Fruit fly (Drosophila melanogaster) whole organism, embryonic: ENCODE results near the gene TotB.

Experiments used
- ATbp ChIP-seq: fragments of 200-800 bp; sonication (Bioruptor generic); optimal IDR thresholded peaks from 2 replicates; lab custom pipeline; 2017; ENCODE audit warnings: missing biosample characterization, mild to moderate bottlenecking, missing genetic modification characterization, missing genetic modification reagents
- Atf3 ChIP-seq: fragments of 200-800 bp; sonication (Bioruptor generic); optimal IDR thresholded peaks from 3 replicates; lab custom pipeline; 2016; ENCODE audit warnings: missing biosample characterization, missing genetic modification characterization
- CG10147 ChIP-seq: fragments of 200-800 bp; sonication (Bioruptor generic); optimal IDR thresholded peaks from 2 replicates; lab custom pipeline; 2019; ENCODE audit warnings: missing biosample characterization, mild to moderate bottlenecking, missing genetic modification characterization, moderate library complexity
- CG10431 ChIP-seq: fragments of 200-800 bp; sonication (Bioruptor generic); optimal IDR thresholded peaks from 3 replicates; lab custom pipeline; 2018; ENCODE audit warnings: missing biosample characterization, mild to moderate bottlenecking, missing genetic modification characterization
- CG10654 ChIP-seq: fragments of 200-800 bp; sonication (Bioruptor generic); optimal IDR thresholded peaks from 2 replicates; lab custom pipeline; 2016; ENCODE audit warnings: missing biosample characterization, missing genetic modification characterization
- CG11560 ChIP-seq: fragments of 200-800 bp; sonication (Bioruptor generic); IDR thresholded peaks from 3 replicates; pipeline ENCODE4 v1.3.6; 2022; ENCODE audit warnings: missing biosample characterization, missing genetic modification characterization
- CG15479 ChIP-seq: fragments of 200-800 bp; sonication (Bioruptor generic); optimal IDR thresholded peaks from 3 replicates; lab custom pipeline; 2019; ENCODE audit warnings: missing biosample characterization, mild to moderate bottlenecking, missing genetic modification characterization, moderate library complexity
- CG1603 ChIP-seq: fragments of 200-800 bp; sonication (Bioruptor generic); optimal IDR thresholded peaks from 2 replicates; lab custom pipeline; 2019; ENCODE audit warnings: missing biosample characterization, mild to moderate bottlenecking, missing genetic modification characterization, moderate library complexity
- CG16815 ChIP-seq: fragments of 200-800 bp; sonication (Bioruptor generic); optimal IDR thresholded peaks from 3 replicates; lab custom pipeline; 2017; ENCODE audit warnings: missing biosample characterization, mild to moderate bottlenecking, missing genetic modification characterization
- CG18262 ChIP-seq: fragments of 200-800 bp; optimal IDR thresholded peaks from 3 replicates; lab custom pipeline; 2019; ENCODE audit warnings: missing biosample characterization, mild to moderate bottlenecking, missing genetic modification characterization, moderate library complexity
- CG18599 ChIP-seq: fragments of 200-800 bp; sonication (Bioruptor generic); optimal IDR thresholded peaks from 3 replicates; lab custom pipeline; 2017; ENCODE audit warnings: missing biosample characterization, missing genetic modification characterization, mild to moderate bottlenecking, moderate library complexity, missing genetic modification reagents
- CG2202 ChIP-seq: fragments of 200-800 bp; sonication (Bioruptor generic); optimal IDR thresholded peaks from 2 replicates; lab custom pipeline; 2018; ENCODE audit warnings: missing biosample characterization, mild to moderate bottlenecking, missing genetic modification characterization
- CG2678 ChIP-seq: fragments of 200-800 bp; sonication (Bioruptor generic); optimal IDR thresholded peaks from 3 replicates; lab custom pipeline; 2019; ENCODE audit warnings: missing biosample characterization, mild to moderate bottlenecking, missing genetic modification characterization, moderate library complexity
- CG2875 ChIP-seq: fragments of 200-800 bp; sonication (Bioruptor generic); optimal IDR thresholded peaks from 2 replicates; lab custom pipeline; 2017; ENCODE audit warnings: missing biosample characterization, mild to moderate bottlenecking, missing genetic modification characterization, missing genetic modification reagents
- CG30020 ChIP-seq: fragments of 200-800 bp; optimal IDR thresholded peaks from 2 replicates; lab custom pipeline; 2019; ENCODE audit warnings: missing biosample characterization, mild to moderate bottlenecking, missing genetic modification characterization, moderate library complexity
- CG32772 ChIP-seq: fragments of 200-800 bp; sonication (Bioruptor generic); IDR thresholded peaks from 2 replicates; pipeline ENCODE4 v1.3.6; 2022; ENCODE audit warnings: missing biosample characterization, missing genetic modification characterization
- CG3407 ChIP-seq: fragments of 200-800 bp; sonication (Bioruptor generic); optimal IDR thresholded peaks from 2 replicates; lab custom pipeline; 2018; ENCODE audit warnings: missing biosample characterization, mild to moderate bottlenecking, missing genetic modification characterization
- CG4360 ChIP-seq: fragments of 200-800 bp; sonication (Bioruptor generic); IDR thresholded peaks from 2 replicates; pipeline ENCODE4 v1.3.6; 2022; ENCODE audit warnings: missing biosample characterization, missing genetic modification characterization
- CG5953 ChIP-seq: fragments of 200-800 bp; sonication (Bioruptor generic); IDR thresholded peaks from 2 replicates; pipeline ENCODE4 v1.3.6; 2022; ENCODE audit warnings: missing biosample characterization, missing genetic modification characterization
- CG8478 ChIP-seq: fragments of >200 bp; optimal IDR thresholded peaks from 2 replicates; lab custom pipeline; 2018
- CG9817 ChIP-seq: fragments of 200-800 bp; sonication (Bioruptor generic); optimal IDR thresholded peaks from 2 replicates; lab custom pipeline; 2018; ENCODE audit warnings: missing biosample characterization, mild to moderate bottlenecking, missing genetic modification characterization, moderate library complexity
- Dll ChIP-seq: fragments of 200-800 bp; sonication (Bioruptor generic); IDR thresholded peaks from 4 replicates; pipeline ENCODE4 v1.3.6; 2022; ENCODE audit warnings: missing biosample characterization, missing genetic modification characterization; ENCODE audit not compliant: partially characterized antibody
- Eip74EF ChIP-seq, 2 experiments: fragments of 200-800 bp in 1 of 2; fragments of >200 bp in 1 of 2; sonication (Bioruptor generic) in 1 of 2; optimal IDR thresholded peaks; 2 replicates each; lab custom pipeline; 2017 to 2019; ENCODE audit warnings: missing biosample characterization in 2 of 2, missing genetic modification characterization in 2 of 2, mild to moderate bottlenecking in 1 of 2, moderate library complexity in 1 of 2
- Fer3 ChIP-seq: fragments of 200-800 bp; sonication (Bioruptor generic); optimal IDR thresholded peaks from 2 replicates; lab custom pipeline; 2018; ENCODE audit warnings: missing biosample characterization, mild to moderate bottlenecking, missing genetic modification characterization, moderate library complexity
- Gug ChIP-seq: fragments of 200-800 bp; sonication (Bioruptor generic); IDR thresholded peaks from 4 replicates; pipeline ENCODE4 v1.3.6; 2022; ENCODE audit warnings: missing biosample characterization, missing genetic modification characterization
- HLH3B ChIP-seq: fragments of 200-800 bp; sonication (Bioruptor generic); IDR thresholded peaks from 2 replicates; pipeline ENCODE4 v1.3.6; 2022; ENCODE audit warnings: missing biosample characterization, missing genetic modification characterization
- Hr51 ChIP-seq, 2 experiments: fragments of 200-800 bp; sonication (Bioruptor generic); optimal IDR thresholded peaks; 2 replicates in 1 of 2; 3 replicates in 1 of 2; lab custom pipeline; 2016 to 2018; ENCODE audit warnings: missing biosample characterization in 2 of 2, missing genetic modification characterization in 2 of 2, mild to moderate bottlenecking in 1 of 2, moderate library complexity in 1 of 2
- Lpt ChIP-seq: fragments of >200 bp; optimal IDR thresholded peaks from 2 replicates; lab custom pipeline; 2018; ENCODE audit warnings: missing biosample characterization, missing genetic modification characterization
- Max ChIP-seq: fragments of 200-800 bp; sonication (Bioruptor generic); optimal IDR thresholded peaks from 2 replicates; lab custom pipeline; 2016; ENCODE audit warnings: missing biosample characterization, mild to moderate bottlenecking, missing genetic modification characterization
- Poxn ChIP-seq: fragments of 200-800 bp; sonication (Bioruptor generic); IDR thresholded peaks from 2 replicates; pipeline ENCODE4 v1.3.6; 2022; ENCODE audit warnings: missing biosample characterization, missing genetic modification characterization
- Sry-β ChIP-seq: fragments of 200-800 bp; sonication (Bioruptor generic); optimal IDR thresholded peaks from 2 replicates; lab custom pipeline; 2018; ENCODE audit warnings: missing biosample characterization, mild to moderate bottlenecking, missing genetic modification characterization, moderate library complexity
- Xrp1 ChIP-seq: fragments of 200-800 bp; sonication (Bioruptor generic); IDR thresholded peaks from 2 replicates; pipeline ENCODE4 v1.3.6; 2022; ENCODE audit warnings: missing biosample characterization, missing genetic modification characterization
- ash1 ChIP-seq: fragments of 200-800 bp; sonication (Bioruptor generic); optimal IDR thresholded peaks from 2 replicates; lab custom pipeline; 2018; ENCODE audit warnings: missing biosample characterization, mild to moderate bottlenecking, missing genetic modification characterization
- bab2 ChIP-seq: fragments of 200-800 bp; sonication (Bioruptor generic); optimal IDR thresholded peaks from 2 replicates; lab custom pipeline; 2016; ENCODE audit warnings: missing biosample characterization, missing genetic modification characterization
- cato ChIP-seq: fragments of 200-800 bp; sonication (Bioruptor generic); optimal IDR thresholded peaks from 2 replicates; lab custom pipeline; 2016; ENCODE audit warnings: missing biosample characterization, missing genetic modification characterization, borderline replicate concordance
- fd96Cb ChIP-seq: fragments of 200-800 bp; sonication (Bioruptor generic); optimal IDR thresholded peaks from 2 replicates; lab custom pipeline; 2018; ENCODE audit warnings: missing biosample characterization, mild to moderate bottlenecking, missing genetic modification characterization, moderate library complexity
- fu2 ChIP-seq: fragments of 200-800 bp; sonication (Bioruptor generic); optimal IDR thresholded peaks from 2 replicates; lab custom pipeline; 2016; ENCODE audit warnings: missing biosample characterization, missing genetic modification characterization
- gcm2 ChIP-seq: fragments of 200-800 bp; sonication (Bioruptor generic); optimal IDR thresholded peaks from 2 replicates; lab custom pipeline; 2016; ENCODE audit warnings: missing biosample characterization, missing genetic modification characterization
- kni ChIP-seq: fragments of 200-800 bp; sonication (Bioruptor generic); optimal IDR thresholded peaks from 3 replicates; lab custom pipeline; 2017; ENCODE audit warnings: mild to moderate bottlenecking, missing biosample characterization, missing genetic modification reagents, missing genetic modification characterization
- luna ChIP-seq: fragments of 200-800 bp; sonication (Bioruptor generic); optimal IDR thresholded peaks from 2 replicates; lab custom pipeline; 2016; ENCODE audit warnings: missing biosample characterization, missing genetic modification characterization
- mld ChIP-seq: fragments of 200-800 bp; sonication (Bioruptor generic); IDR thresholded peaks from 3 replicates; pipeline ENCODE4 v1.3.6; 2022; ENCODE audit warnings: missing biosample characterization, missing genetic modification characterization; ENCODE audit not compliant: partially characterized antibody
- nerfin-2 ChIP-seq: fragments of 200-800 bp; sonication (Bioruptor generic); IDR thresholded peaks from 2 replicates; pipeline ENCODE4 v1.3.6; 2022; ENCODE audit warnings: missing biosample characterization, missing genetic modification characterization; ENCODE audit not compliant: partially characterized antibody
- nmo ChIP-seq: fragments of 200-800 bp; sonication (Bioruptor generic); optimal IDR thresholded peaks from 2 replicates; lab custom pipeline; 2018; ENCODE audit warnings: missing biosample characterization, mild to moderate bottlenecking, missing genetic modification characterization, moderate library complexity
- oc ChIP-seq: fragments of 200-800 bp; sonication (Bioruptor generic); optimal IDR thresholded peaks from 2 replicates; lab custom pipeline; 2018; ENCODE audit warnings: missing biosample characterization, mild to moderate bottlenecking, missing genetic modification characterization, moderate library complexity
- phol ChIP-seq: fragments of 200-800 bp; sonication (Bioruptor generic); optimal IDR thresholded peaks from 3 replicates; lab custom pipeline; 2018; ENCODE audit warnings: missing biosample characterization, mild to moderate bottlenecking, missing genetic modification characterization, moderate library complexity
- ranshi ChIP-seq: fragments of 200-800 bp; sonication (Bioruptor generic); IDR thresholded peaks from 2 replicates; pipeline ENCODE4 v1.3.6; 2022; ENCODE audit warnings: missing biosample characterization, missing genetic modification characterization
- row ChIP-seq: fragments of 200-800 bp; sonication (Bioruptor generic); IDR thresholded peaks from 3 replicates; pipeline ENCODE4 v1.3.6; 2022; ENCODE audit warnings: missing biosample characterization, missing genetic modification characterization
- salm ChIP-seq: fragments of 200-800 bp; sonication (Bioruptor generic); optimal IDR thresholded peaks from 2 replicates; lab custom pipeline; 2018; ENCODE audit warnings: missing biosample characterization, mild to moderate bottlenecking, missing genetic modification characterization
- trem ChIP-seq: fragments of 200-800 bp; optimal IDR thresholded peaks from 3 replicates; lab custom pipeline; 2019; ENCODE audit warnings: missing biosample characterization, mild to moderate bottlenecking, missing genetic modification characterization, moderate library complexity

Gene TotB

dm6 chr3R:20829416-20830131 lies 44.2 kb upstream of the TotB start (continued):
- peak; percentile 79 for TF ChIP-seq CG15479
- no peak for TF ChIP-seq CG4360 (GFP tag; lab: Robert Waterston, UW)
- no peak for TF ChIP-seq Lpt (GFP tag; lab: Kevin White, UChicago)
- no peak for TF ChIP-seq salm (tag; lab: Kevin White, UChicago)
- TF ChIP-seq kni = peak; percentile 82
- no peak for TF ChIP-seq fu2 (GFP tag; lab: Kevin White, UChicago)
- peak; percentile 14; the same call in 1 of the 4 replicates for TF ChIP-seq Gug (GFP tag; lab: Robert Waterston, UW)
- TF ChIP-seq Eip74EF (GFP tag; optimal IDR thresholded peaks at IDR 0.05; lab: Kevin White, UChicago) = no peak
- TF ChIP-seq CG3407 = peak; percentile 13
- TF ChIP-seq Hr51 (GFP tag; optimal IDR thresholded peaks at IDR 0.05; lab: Kevin White, UChicago) = peak in 1 of 2 experiments; percentile 30
- peak; percentile 91 for TF ChIP-seq row
- no peak for TF ChIP-seq CG30020 (tag; lab: Kevin White, UChicago)
- TF ChIP-seq ATbp (GFP tag; lab: Kevin White, UChicago) = no peak
- no peak for TF ChIP-seq Atf3 (GFP tag; lab: Kevin White, UChicago)
- peak; percentile 57 for TF ChIP-seq CG18262
- no peak for TF ChIP-seq bab2
- TF ChIP-seq mld (GFP tag; lab: Robert Waterston, UW) = no peak
- no peak for TF ChIP-seq HLH3B
- no peak for TF ChIP-seq CG10431 (GFP tag; lab: Kevin White, UChicago)
- no peak for TF ChIP-seq CG9817
- TF ChIP-seq ash1 (GFP tag; lab: Kevin White, UChicago) = no peak
- TF ChIP-seq gcm2 (GFP tag; lab: Kevin White, UChicago) = no peak
- TF ChIP-seq CG8478 (lab: Kevin White, UChicago) = no peak
- no peak for TF ChIP-seq CG2875 (GFP tag; lab: Kevin White, UChicago)
- no peak for TF ChIP-seq oc (tag; lab: Kevin White, UChicago)
- TF ChIP-seq CG5953 (GFP tag; lab: Robert Waterston, UW) = no peak
- no peak for TF ChIP-seq Poxn (GFP tag; lab: Robert Waterston, UW)
- peak; percentile 63 for TF ChIP-seq CG2678 (tag; lab: Kevin White, UChicago)
- no peak for TF ChIP-seq Fer3 (tag; lab: Kevin White, UChicago)
- TF ChIP-seq Xrp1 = no peak
- peak; percentile 23 for TF ChIP-seq phol (tag; lab: Kevin White, UChicago)
- TF ChIP-seq Sry-β (GFP tag; lab: Kevin White, UChicago) = peak; percentile 98
- no peak for TF ChIP-seq CG32772 (GFP tag; lab: Robert Waterston, UW)
- no peak for TF ChIP-seq cato
- peak; percentile 21 for TF ChIP-seq trem (tag; lab: Kevin White, UChicago)
- no peak for TF ChIP-seq Max (GFP tag; lab: Kevin White, UChicago)
- peak; percentile 5; the same call in 1 of the 2 replicates for TF ChIP-seq ranshi (GFP tag; lab: Robert Waterston, UW)
- TF ChIP-seq CG18599 (GFP tag; lab: Kevin White, UChicago) = peak; percentile 45
- peak; percentile 13 for TF ChIP-seq CG1603 (tag; lab: Kevin White, UChicago)
- TF ChIP-seq Dll = no peak
- no peak for TF ChIP-seq nerfin-2 (GFP tag; lab: Robert Waterston, UW)
- peak; percentile 32 for TF ChIP-seq CG10147
- peak; percentile 53 for TF ChIP-seq nmo (GFP tag; lab: Kevin White, UChicago)
- TF ChIP-seq CG10654 = no peak
- TF ChIP-seq luna (GFP tag; lab: Kevin White, UChicago) = no peak
- TF ChIP-seq CG2202 (tag; lab: Kevin White, UChicago) = no peak
- no peak for TF ChIP-seq CG11560
- peak; percentile 17 for TF ChIP-seq fd96Cb
- peak; percentile 41 for TF ChIP-seq CG16815
